Worm (Caenorhabditis elegans) whole organism, young adult: ENCODE results near the gene ZC395.11.

ENCODE experiments used
- ama-1 ChIP-seq, 3 experiments: fragments of 150-350 bp in 1 of 3; sonication (generic microtip) in 2 of 3; optimal IDR thresholded peaks; 2 replicates each; lab custom pipeline; 2014 to 2018; ENCODE audit warnings: missing biosample characterization in 2 of 3, missing genetic modification characterization in 2 of 3, missing genetic modification reagents in 2 of 3
- dpl-1 ChIP-seq: fragments of 150-350 bp; optimal IDR thresholded peaks from 2 replicates; lab custom pipeline; 2014; ENCODE audit warnings: missing biosample characterization, missing genetic modification reagents, missing genetic modification characterization
- lin-40 ChIP-seq: sonication (generic microtip); optimal IDR thresholded peaks from 2 replicates; lab custom pipeline; 2016; ENCODE audit warnings: missing genetic modification characterization, mild to moderate bottlenecking, missing compliant biosample characterization, missing genotype, missing genetic modification reagents
- pha-4 ChIP-seq: fragments of 150-350 bp; sonication (generic microtip); optimal IDR thresholded peaks from 2 replicates; lab custom pipeline; 2014; ENCODE audit warnings: missing biosample characterization, missing genetic modification reagents, missing genetic modification characterization

- TF ChIP-seq ama-1 (optimal IDR thresholded peaks at IDR 0.05; lab: Kevin White, UChicago) (no peak), ama-1 (GFP tag; optimal IDR thresholded peaks at IDR 0.05; lab: Kevin White, UChicago) (no peak), lin-40 (tag; lab: Kevin White, UChicago) (no peak), pha-4 (no peak), dpl-1 (no peak)
These were observed 621 bp downstream of the ZC395.11 start for ce11 chrIII:5285484-5285883.
